Worm (Caenorhabditis elegans): Measurements from ENCODE around the gene srh-8.

The srh-8 gene

DNA sequence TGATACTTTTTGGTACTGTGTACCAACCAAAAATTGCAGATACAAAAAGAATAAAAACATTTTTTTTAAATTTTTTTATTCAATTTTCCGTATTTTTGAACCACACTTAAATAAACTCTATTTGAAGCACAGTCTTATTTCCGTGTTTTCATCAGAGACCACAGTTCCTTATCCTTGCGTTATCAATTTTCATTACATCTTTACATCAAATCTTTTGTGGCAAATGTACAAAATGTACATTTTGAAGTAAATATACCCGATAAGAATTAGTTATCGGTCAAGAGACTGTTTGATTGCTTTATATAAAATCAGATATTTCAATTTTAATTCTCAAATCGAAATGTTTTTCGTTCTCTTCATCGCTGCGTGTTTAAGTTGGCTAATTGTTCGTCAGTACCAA lies 17.0 kb downstream of the srh-8 start, which contains the start of gene cyp-35A3:
cyp-35A3 (plus strand) TSS at position 301 of the 400 bp plus-strand sequence.
- TF ChIP-seq nhr-2 (tag; optimal IDR thresholded peaks at IDR 0.05) (no peak), mab-5 (tag; optimal IDR thresholded peaks at IDR 0.05) (no peak), ztf-11 (tag; optimal IDR thresholded peaks at IDR 0.05) (no peak)

DNA sequence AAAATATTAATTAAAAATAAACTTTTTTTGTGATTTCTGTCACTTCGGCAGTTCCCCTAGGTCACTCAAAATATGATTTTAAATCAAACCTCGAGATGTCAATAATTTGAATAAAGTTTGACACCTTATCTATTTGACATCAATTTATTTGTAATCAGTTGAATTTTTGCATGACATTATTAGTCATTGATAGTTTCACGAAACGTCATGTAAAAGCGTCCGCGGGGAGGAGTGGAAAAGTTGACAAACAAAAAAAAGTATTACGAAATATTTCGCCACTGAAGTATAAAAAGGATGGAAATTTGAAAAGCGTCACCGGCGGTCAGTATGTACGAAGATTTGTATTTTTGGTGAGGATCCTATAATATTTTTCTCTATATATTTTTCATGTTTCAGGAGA lies 19.5 kb downstream of the srh-8 start, which contains the start of gene K09D9.1:
K09D9.1 (plus strand) TSS at position 271 of the 400 bp plus-strand sequence.
- TF ChIP-seq bed-3 (GFP tag; optimal IDR thresholded peaks at IDR 0.05) (no peak), elt-1 (tag; optimal IDR thresholded peaks at IDR 0.05; ENCODE audit: borderline replicate concordance, insufficient read depth) (no peak), tbx-8 (GFP tag; optimal IDR thresholded peaks at IDR 0.05) (no peak), nhr-237 (tag; optimal IDR thresholded peaks at IDR 0.05) (no peak), snpc-4 (tag; optimal IDR thresholded peaks at IDR 0.05) (no peak), mep-1 (tag; optimal IDR thresholded peaks at IDR 0.05) (no peak), sem-2 (GFP tag; optimal IDR thresholded peaks at IDR 0.05) (no peak), nhr-76 (tag; optimal IDR thresholded peaks at IDR 0.05) (no peak)

DNA sequence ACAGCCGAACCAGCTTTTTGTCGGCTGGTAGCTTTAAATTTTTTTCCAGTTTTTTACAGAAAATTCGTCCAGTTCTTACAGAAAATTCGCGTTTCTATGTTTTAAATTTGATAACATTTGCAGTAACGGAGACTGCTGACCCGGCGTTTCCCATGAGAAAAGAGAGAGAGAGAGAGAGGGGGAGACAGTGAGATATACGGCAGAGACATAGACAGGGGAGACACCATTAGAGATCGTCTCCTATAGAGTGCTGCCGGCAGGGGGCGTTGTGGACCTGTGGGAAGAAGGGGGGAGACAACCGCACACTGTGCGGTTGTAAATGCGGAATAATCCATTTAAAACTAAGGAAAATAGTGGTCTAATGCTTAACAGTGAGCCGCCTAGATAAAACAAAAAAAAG lies 24.3 kb downstream of the srh-8 start:
- TF ChIP-seq elt-3 (tag; optimal IDR thresholded peaks at IDR 0.05) (no peak), sem-2 (GFP tag; optimal IDR thresholded peaks at IDR 0.05) (no peak), ceh-43 (GFP tag; optimal IDR thresholded peaks at IDR 0.05) (no peak)

DNA sequence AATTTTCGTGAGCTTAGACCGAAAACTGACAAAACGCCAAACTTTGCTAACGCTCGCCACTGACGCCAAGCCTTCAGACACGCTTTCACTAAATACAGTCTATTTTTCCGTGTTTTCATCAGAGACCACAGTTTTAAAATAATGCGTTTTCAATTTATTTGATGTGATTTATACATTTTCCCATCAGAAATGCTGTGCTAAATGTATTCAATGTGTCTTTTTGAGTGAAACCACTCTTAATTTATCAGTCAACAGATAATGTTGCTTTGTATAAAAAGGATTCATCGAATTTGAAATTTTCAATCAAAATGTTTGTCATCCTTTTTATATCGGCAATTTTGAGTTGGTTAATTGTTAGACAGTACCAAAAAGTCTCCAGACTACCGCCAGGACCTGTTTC lies 26.0 kb downstream of the srh-8 start, which contains the start of gene cyp-35A4:
cyp-35A4 (plus strand) TSS at position 301 of the 400 bp plus-strand sequence.
- no peak for TF ChIP-seq unc-120 (tag; optimal IDR thresholded peaks at IDR 0.05; ENCODE audit: poor library complexity, severe bottlenecking)
- TF ChIP-seq unc-39 (tag; optimal IDR thresholded peaks at IDR 0.05), result no peak
- TF ChIP-seq pha-4 (tag; optimal IDR thresholded peaks at IDR 0.05), result no peak
- TF ChIP-seq ceh-39 (tag; optimal IDR thresholded peaks at IDR 0.05), result no peak
- TF ChIP-seq sem-2 (GFP tag; optimal IDR thresholded peaks at IDR 0.05), result no peak
- no peak for TF ChIP-seq ham-2 (GFP tag; optimal IDR thresholded peaks at IDR 0.05)

DNA sequence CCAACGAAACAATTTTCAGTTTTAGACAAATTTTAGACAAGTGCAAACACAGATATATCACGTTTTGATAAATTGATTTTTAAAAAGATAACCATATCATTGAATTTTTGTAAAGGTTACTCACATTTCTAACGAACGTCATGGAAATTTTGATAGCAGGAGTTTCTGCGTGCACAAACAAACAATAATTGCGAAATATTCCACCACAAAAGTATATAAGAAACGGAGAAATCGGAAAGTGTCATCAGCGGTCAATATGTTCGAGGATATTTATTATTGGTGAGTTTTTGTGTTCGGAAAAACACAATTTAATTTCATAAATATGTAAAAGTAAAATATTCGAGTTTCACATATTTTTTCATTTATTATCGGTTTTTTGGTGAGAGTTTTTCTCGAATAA lies 29.0 kb downstream of the srh-8 start, which contains the start of gene C49G7.7:
C49G7.7 (plus strand) TSS at position 174 of the 400 bp plus-strand sequence.
- TF ChIP-seq flh-1 (GFP tag; optimal IDR thresholded peaks at IDR 0.05), result no peak
- no peak for TF ChIP-seq hlh-1 (tag; optimal IDR thresholded peaks at IDR 0.05)
- no peak for TF ChIP-seq unc-39 (tag; optimal IDR thresholded peaks at IDR 0.05)
- TF ChIP-seq zip-8 (tag; optimal IDR thresholded peaks at IDR 0.05), result no peak
- no peak for TF ChIP-seq ham-2 (GFP tag; optimal IDR thresholded peaks at IDR 0.05)
- no peak for TF ChIP-seq M03D4.4 (tag; optimal IDR thresholded peaks at IDR 0.05)
- TF ChIP-seq blmp-1 (tag; optimal IDR thresholded peaks at IDR 0.05), result no peak
- TF ChIP-seq drap-1 (GFP tag; optimal IDR thresholded peaks at IDR 0.05), result no peak
- no peak for TF ChIP-seq nhr-2 (tag; optimal IDR thresholded peaks at IDR 0.05)
- no peak for TF ChIP-seq nhr-12 (tag; optimal IDR thresholded peaks at IDR 0.05)
- TF ChIP-seq elt-3 (tag; optimal IDR thresholded peaks at IDR 0.05), result no peak
- no peak for TF ChIP-seq ceh-43 (GFP tag; optimal IDR thresholded peaks at IDR 0.05)
- TF ChIP-seq ceh-83 (GFP tag; optimal IDR thresholded peaks at IDR 0.05), result no peak
- no peak for TF ChIP-seq snpc-4 (tag; optimal IDR thresholded peaks at IDR 0.05)
- TF ChIP-seq nhr-237 (tag; optimal IDR thresholded peaks at IDR 0.05), result no peak
- TF ChIP-seq lsy-2 (tag; optimal IDR thresholded peaks at IDR 0.05), result no peak

DNA sequence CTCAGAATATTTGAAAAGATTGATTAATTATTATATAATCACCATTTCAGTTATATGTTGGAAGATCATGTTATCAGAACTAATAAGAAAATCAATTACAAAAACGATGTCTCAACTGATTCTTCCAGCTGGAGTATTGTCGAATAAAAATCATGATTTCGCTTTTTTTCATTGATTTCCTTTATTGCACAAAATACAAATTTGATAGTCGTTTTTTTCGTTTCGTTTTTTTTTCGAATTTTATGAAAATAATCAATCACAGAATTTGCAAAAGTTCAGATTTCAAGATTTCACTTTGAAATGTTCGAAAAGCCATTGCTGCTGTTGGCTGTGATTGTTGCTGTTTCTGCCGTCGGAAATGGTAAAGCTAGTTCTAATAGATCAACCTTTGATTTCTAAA lies 30.5 kb downstream of the srh-8 start, which contains the start of gene C49G7.13:
C49G7.13 (plus strand) TSS at position 301 of the 400 bp plus-strand sequence.
- TF ChIP-seq nhr-2 (tag; optimal IDR thresholded peaks at IDR 0.05), result no peak
- no peak for TF ChIP-seq blmp-1 (tag; optimal IDR thresholded peaks at IDR 0.05)
- no peak for TF ChIP-seq ces-1 (GFP tag; optimal IDR thresholded peaks at IDR 0.05)
- no peak for TF ChIP-seq lsy-2 (tag; optimal IDR thresholded peaks at IDR 0.05)
- TF ChIP-seq snpc-4 (tag; optimal IDR thresholded peaks at IDR 0.05), result no peak
- no peak for TF ChIP-seq nhr-76 (tag; optimal IDR thresholded peaks at IDR 0.05)
- TF ChIP-seq zip-8 (tag; optimal IDR thresholded peaks at IDR 0.05), result no peak
- no peak for TF ChIP-seq mab-5 (tag; optimal IDR thresholded peaks at IDR 0.05)

DNA sequence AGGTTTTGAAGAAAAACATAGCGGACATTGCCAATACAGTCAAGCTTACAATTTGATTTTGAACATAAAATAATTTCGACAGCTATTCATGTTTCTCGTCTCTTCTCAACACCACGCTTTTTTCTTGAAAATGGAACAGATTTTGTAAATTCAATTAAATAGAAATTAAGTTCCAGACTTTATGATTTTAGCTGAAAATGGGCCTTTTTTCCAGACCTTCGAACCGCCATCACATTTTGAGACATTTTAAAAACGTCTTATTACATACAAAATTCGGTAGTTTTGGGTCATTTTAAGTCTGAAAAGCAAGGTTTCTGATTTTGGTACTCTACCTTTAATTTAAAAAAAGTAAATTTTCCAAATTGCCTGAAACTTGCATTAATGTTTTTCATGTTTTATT lies 32.8 kb downstream of the srh-8 start, which contains the start of gene C49G7.12:
C49G7.12 (plus strand) TSS at position 301 of the 400 bp plus-strand sequence.
- TF ChIP-seq ham-2 (GFP tag; optimal IDR thresholded peaks at IDR 0.05), result no peak
- no peak for TF ChIP-seq blmp-1 (tag; optimal IDR thresholded peaks at IDR 0.05)
- TF ChIP-seq nhr-28 (tag; optimal IDR thresholded peaks at IDR 0.05), result no peak
- TF ChIP-seq mls-2 (tag; optimal IDR thresholded peaks at IDR 0.05), result no peak
- TF ChIP-seq nhr-76 (tag; optimal IDR thresholded peaks at IDR 0.05), result no peak
- no peak for TF ChIP-seq unc-62 (GFP tag; optimal IDR thresholded peaks at IDR 0.05)
- no peak for TF ChIP-seq lin-13 (tag; optimal IDR thresholded peaks at IDR 0.05)
- no peak for TF ChIP-seq snpc-4 (tag; optimal IDR thresholded peaks at IDR 0.05)
- no peak for TF ChIP-seq flh-1 (GFP tag; optimal IDR thresholded peaks at IDR 0.05)
- TF ChIP-seq zip-8 (tag; optimal IDR thresholded peaks at IDR 0.05), result no peak
- TF ChIP-seq tbx-8 (GFP tag; optimal IDR thresholded peaks at IDR 0.05), result no peak
- no peak for TF ChIP-seq ztf-11 (tag; optimal IDR thresholded peaks at IDR 0.05)
- TF ChIP-seq bed-3 (GFP tag; optimal IDR thresholded peaks at IDR 0.05), result no peak
- no peak for TF ChIP-seq drap-1 (GFP tag; optimal IDR thresholded peaks at IDR 0.05)
- no peak for TF ChIP-seq ceh-83 (GFP tag; optimal IDR thresholded peaks at IDR 0.05)
- no peak for TF ChIP-seq M03D4.4 (tag; optimal IDR thresholded peaks at IDR 0.05)
